Worm (Caenorhabditis elegans) whole organism, L4/young adult: ENCODE data around the gene C04C3.14.

Source experiments
- W03F9.2 ChIP-seq: fragments of 150-350 bp; optimal IDR thresholded peaks from 2 replicates; lab custom pipeline; 2014; ENCODE audit warnings: missing biosample characterization, missing genetic modification characterization
- dao-5 ChIP-seq: sonication (generic microtip); optimal IDR thresholded peaks from 2 replicates; lab custom pipeline; 2016; ENCODE audit warnings: missing genotype, missing genetic modification characterization, moderate library complexity, missing compliant biosample characterization
- him-1 ChIP-seq: sonication (generic microtip); optimal IDR thresholded peaks from 2 replicates; lab custom pipeline; 2016; ENCODE audit warnings: missing genotype, missing genetic modification reagents, missing genetic modification characterization, missing compliant biosample characterization

ce11 chrIV:3386504-3387290, 9.0 kb upstream of the C04C3.14 start:
- TF ChIP-seq W03F9.2 (tag; lab: Kevin White, UChicago) (no peak), him-1 (tag; lab: Kevin White, UChicago) (no peak), dao-5 (tag; lab: Kevin White, UChicago) (no peak)
